Worm (Caenorhabditis elegans): Measurements from ENCODE around the gene zchc-1A.

DNA sequence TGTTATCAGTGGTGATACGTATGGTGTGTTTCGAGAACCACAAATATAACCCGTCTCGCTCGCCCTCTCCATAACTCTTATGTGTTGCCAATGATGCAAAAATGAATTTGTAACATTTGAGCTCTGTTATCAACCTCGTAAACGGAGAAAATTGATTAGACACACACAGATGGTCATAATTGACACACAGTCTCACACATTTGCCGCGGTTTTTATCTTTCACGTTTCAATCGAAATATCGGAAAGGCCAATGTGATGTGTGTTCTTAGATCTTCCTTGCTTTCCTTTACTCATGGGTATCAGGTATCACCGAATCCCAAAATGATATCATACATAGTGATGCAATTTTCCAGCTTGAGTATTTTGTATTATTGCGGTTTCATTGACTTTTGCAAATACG lies 39.4 kb downstream of the zchc-1A start:
- TF ChIP-seq lsl-1 (GFP tag; optimal IDR thresholded peaks at IDR 0.05) (no peak), nhr-80 (tag; optimal IDR thresholded peaks at IDR 0.05) (peak; percentile 97), snpc-1.1 (tag; optimal IDR thresholded peaks at IDR 0.05; ENCODE audit: insufficient read depth) (no peak), ama-1 (optimal IDR thresholded peaks at IDR 0.05) (no peak), ama-1 (GFP tag; optimal IDR thresholded peaks at IDR 0.05) (no peak)

Data from whole organism, young adult.